Worm (Caenorhabditis elegans) whole organism, L3 larva: ENCODE measurements around the gene ins-20.

Experiments used
- R02D3.7 ChIP-seq: fragments of 150-350 bp; optimal IDR thresholded peaks from 2 replicates; lab custom pipeline; 2014; ENCODE audit warnings: missing biosample characterization, missing genetic modification characterization
- ZK546.5 ChIP-seq: sonication (generic microtip); optimal IDR thresholded peaks from 2 replicates; lab custom pipeline; 2017; ENCODE audit warnings: missing biosample characterization, missing genetic modification characterization
- ama-1 ChIP-seq: fragments of 150-350 bp; optimal IDR thresholded peaks from 2 replicates; lab custom pipeline; 2018
- ceh-16 ChIP-seq: sonication (generic microtip); optimal IDR thresholded peaks from 2 replicates; lab custom pipeline; 2017; ENCODE audit warnings: missing biosample characterization, missing genetic modification characterization
- ceh-28 ChIP-seq: fragments of 150-350 bp; optimal IDR thresholded peaks from 2 replicates; lab custom pipeline; 2014; ENCODE audit warnings: missing biosample characterization, missing genetic modification reagents, missing genetic modification characterization
- ceh-82 ChIP-seq: fragments of 150-350 bp; optimal IDR thresholded peaks from 2 replicates; lab custom pipeline; 2014; ENCODE audit warnings: missing biosample characterization, missing genetic modification characterization
- ceh-9 ChIP-seq: sonication (generic microtip); optimal IDR thresholded peaks from 2 replicates; lab custom pipeline; 2018; ENCODE audit warnings: missing biosample characterization, missing genetic modification characterization
- daf-12 ChIP-seq: fragments of 150-350 bp; optimal IDR thresholded peaks from 2 replicates; lab custom pipeline; 2014; ENCODE audit warnings: missing biosample characterization, missing genetic modification reagents, missing genetic modification characterization
- egl-27 ChIP-seq: sonication (generic microtip); optimal IDR thresholded peaks from 4 replicates; lab custom pipeline; 2017; ENCODE audit warnings: missing biosample characterization, missing genetic modification reagents, missing genetic modification characterization
- egl-5 ChIP-seq: fragments of 150-350 bp; optimal IDR thresholded peaks from 2 replicates; lab custom pipeline; 2017; ENCODE audit warnings: missing biosample characterization, missing genetic modification reagents, missing genetic modification characterization, inconsistent platforms
- elt-1 ChIP-seq: fragments of 150-350 bp; optimal IDR thresholded peaks from 2 replicates; lab custom pipeline; 2014; ENCODE audit warnings: missing biosample characterization, missing genetic modification characterization
- elt-2 ChIP-seq: sonication (generic microtip); optimal IDR thresholded peaks from 2 replicates; lab custom pipeline; 2016; ENCODE audit warnings: missing genetic modification reagents, mild to moderate bottlenecking, missing genetic modification characterization, missing compliant biosample characterization
- elt-3 ChIP-seq, 3 experiments: fragments of 150-350 bp in 1 of 3; sonication (generic microtip) in 2 of 3; optimal IDR thresholded peaks; 2 replicates in 2 of 3; 4 replicates in 1 of 3; lab custom pipeline; 2014 to 2017; ENCODE audit warnings: missing biosample characterization in 3 of 3, missing genetic modification characterization in 3 of 3
- eor-1 ChIP-seq, 2 experiments: fragments of 150-350 bp; optimal IDR thresholded peaks; 2 replicates each; lab custom pipeline; 2014 to 2018; ENCODE audit warnings: missing biosample characterization in 2 of 2, missing genetic modification characterization in 2 of 2
- fkh-10 ChIP-seq: sonication (generic microtip); optimal IDR thresholded peaks from 2 replicates; lab custom pipeline; 2017; ENCODE audit warnings: missing biosample characterization, missing genetic modification reagents, missing genetic modification characterization
- fkh-2 ChIP-seq: fragments of 150-350 bp; optimal IDR thresholded peaks from 2 replicates; lab custom pipeline; 2014; ENCODE audit warnings: missing biosample characterization, missing genetic modification reagents, missing genetic modification characterization
- fos-1 ChIP-seq: fragments of 150-350 bp; optimal IDR thresholded peaks from 2 replicates; lab custom pipeline; 2014; ENCODE audit warnings: missing biosample characterization, missing genetic modification characterization
- hmg-11 ChIP-seq: sonication (generic microtip); optimal IDR thresholded peaks from 2 replicates; lab custom pipeline; 2016; ENCODE audit warnings: missing genetic modification characterization, missing compliant biosample characterization
- jun-1 ChIP-seq: fragments of 150-350 bp; optimal IDR thresholded peaks from 2 replicates; lab custom pipeline; 2014; ENCODE audit warnings: missing biosample characterization, missing genetic modification reagents, missing genetic modification characterization
- lin-39 ChIP-seq: fragments of 150-350 bp; optimal IDR thresholded peaks from 2 replicates; lab custom pipeline; 2018; ENCODE audit warnings: missing biosample characterization, missing genetic modification reagents, missing genetic modification characterization
- mdl-1 ChIP-seq: fragments of 150-350 bp; optimal IDR thresholded peaks from 2 replicates; lab custom pipeline; 2014; ENCODE audit warnings: missing biosample characterization, missing genetic modification characterization
- mml-1 ChIP-seq: fragments of 150-350 bp; sonication (generic microtip); optimal IDR thresholded peaks from 3 replicates; lab custom pipeline; 2014; ENCODE audit warnings: missing biosample characterization, missing genetic modification characterization
- nfya-1 ChIP-seq: sonication (generic microtip); optimal IDR thresholded peaks from 2 replicates; lab custom pipeline; 2017; ENCODE audit warnings: missing genetic modification characterization, mild to moderate bottlenecking, missing compliant biosample characterization, antibody characterized with exemption, moderate library complexity; ENCODE audit not compliant: insufficient read depth
- nhr-11 ChIP-seq: fragments of 150-350 bp; optimal IDR thresholded peaks from 2 replicates; lab custom pipeline; 2014; ENCODE audit warnings: missing biosample characterization, missing genetic modification characterization
- nhr-12 ChIP-seq: fragments of 150-350 bp; optimal IDR thresholded peaks from 2 replicates; lab custom pipeline; 2014; ENCODE audit warnings: missing biosample characterization, missing genetic modification characterization
- nhr-23 ChIP-seq: fragments of 150-350 bp; optimal IDR thresholded peaks from 2 replicates; lab custom pipeline; 2014; ENCODE audit warnings: missing biosample characterization, missing genetic modification reagents, missing genetic modification characterization
- nhr-237 ChIP-seq: fragments of 150-350 bp; optimal IDR thresholded peaks from 2 replicates; lab custom pipeline; 2014; ENCODE audit warnings: missing biosample characterization, missing genetic modification characterization
- nhr-25 ChIP-seq: sonication (generic microtip); optimal IDR thresholded peaks from 2 replicates; lab custom pipeline; 2017; ENCODE audit warnings: missing biosample characterization, missing genetic modification characterization
- nhr-28 ChIP-seq: fragments of 150-350 bp; optimal IDR thresholded peaks from 2 replicates; lab custom pipeline; 2014; ENCODE audit warnings: missing biosample characterization, missing genetic modification characterization
- nhr-43 ChIP-seq: sonication (generic microtip); optimal IDR thresholded peaks from 2 replicates; lab custom pipeline; 2016; ENCODE audit warnings: mild to moderate bottlenecking, missing genetic modification characterization, missing compliant biosample characterization; ENCODE audit not compliant: poor library complexity, severe bottlenecking
- nhr-67 ChIP-seq: fragments of 150-350 bp; optimal IDR thresholded peaks from 2 replicates; lab custom pipeline; 2014; ENCODE audit warnings: missing biosample characterization, missing genetic modification characterization
- nhr-76 ChIP-seq: fragments of 150-350 bp; sonication (generic microtip); optimal IDR thresholded peaks from 5 replicates; lab custom pipeline; 2014; ENCODE audit warnings: missing biosample characterization, missing genetic modification characterization
- nhr-77 ChIP-seq: fragments of 150-350 bp; optimal IDR thresholded peaks from 2 replicates; lab custom pipeline; 2014; ENCODE audit warnings: missing biosample characterization, missing genetic modification characterization
- pha-4 ChIP-seq: fragments of 150-350 bp; optimal IDR thresholded peaks from 2 replicates; lab custom pipeline; 2014; ENCODE audit warnings: missing biosample characterization, missing genetic modification reagents, missing genetic modification characterization
- sea-2 ChIP-seq: fragments of 150-350 bp; sonication (generic microtip); optimal IDR thresholded peaks from 4 replicates; lab custom pipeline; 2014; ENCODE audit warnings: missing biosample characterization, missing genetic modification reagents, missing genetic modification characterization
- skn-1 ChIP-seq: fragments of 150-350 bp; optimal IDR thresholded peaks from 2 replicates; lab custom pipeline; 2014; ENCODE audit warnings: missing biosample characterization, missing genetic modification characterization
- snpc-4 ChIP-seq: fragments of 150-350 bp; optimal IDR thresholded peaks from 2 replicates; lab custom pipeline; 2014; ENCODE audit warnings: missing biosample characterization, missing genetic modification characterization
- tbx-2 ChIP-seq: sonication (generic microtip); optimal IDR thresholded peaks from 2 replicates; lab custom pipeline; 2016; ENCODE audit warnings: mild to moderate bottlenecking, missing genetic modification characterization, missing compliant biosample characterization
- unc-39 ChIP-seq: sonication (generic microtip); optimal IDR thresholded peaks from 4 replicates; lab custom pipeline; 2017; ENCODE audit warnings: missing biosample characterization, missing genetic modification characterization
- unc-62 ChIP-seq: fragments of 150-350 bp; sonication (generic microtip); optimal IDR thresholded peaks from 4 replicates; lab custom pipeline; 2014; ENCODE audit warnings: missing biosample characterization, missing genetic modification reagents, missing genetic modification characterization
- zag-1 ChIP-seq: fragments of 150-350 bp; optimal IDR thresholded peaks from 2 replicates; lab custom pipeline; 2014; ENCODE audit warnings: missing biosample characterization, missing genetic modification characterization
- ztf-11 ChIP-seq: fragments of 150-350 bp; optimal IDR thresholded peaks from 2 replicates; lab custom pipeline; 2014; ENCODE audit warnings: missing biosample characterization, missing genetic modification characterization
- ztf-4 ChIP-seq: fragments of 150-350 bp; optimal IDR thresholded peaks from 2 replicates; lab custom pipeline; 2014; ENCODE audit warnings: missing biosample characterization, missing genetic modification characterization

The ins-20 gene

ce11 chrII:6031106-6031505 is 20.5 kb downstream of the ins-20 start, which contains the start of gene frpr-16:
Gene frpr-16 (minus strand): TSS chrII:6031206.
- TF ChIP-seq ztf-11 (tag; lab: Kevin White, UChicago) (no peak), nhr-77 (tag; lab: Kevin White, UChicago) (no peak), nhr-11 (tag; lab: Kevin White, UChicago) (no peak), R02D3.7 (no peak), mdl-1 (tag; lab: Kevin White, UChicago) (no peak), ceh-82 (no peak), jun-1 (tag; lab: Kevin White, UChicago) (no peak), fkh-10 (GFP tag; lab: Kevin White, UChicago) (no peak), elt-2 (tag; lab: Kevin White, UChicago) (no peak), unc-39 (no peak), lin-39 (tag; lab: Kevin White, UChicago) (no peak)

ce11 chrII:6043166-6043565 is 32.5 kb downstream of the ins-20 start, which contains the start of gene R12C12.10:
Gene R12C12.10 (minus strand): TSS chrII:6043266.
- TF ChIP-seq fos-1 (no peak), ztf-4 (tag; lab: Kevin White, UChicago) (no peak)

- TF ChIP-seq nhr-11 (tag; lab: Kevin White, UChicago) (no peak), pha-4 (tag; lab: Kevin White, UChicago) (peak; percentile 59)
- TF ChIP-seq, all 47 proteins: peak for 1
These were observed 34.4 kb downstream of the ins-20 start, which contains the start of gene R12C12.5 for ce11 chrII:6045048-6045447. Gene R12C12.5 (minus strand): TSS chrII:6045148.

- TF ChIP-seq nhr-23 (tag; lab: Kevin White, UChicago) (peak; percentile 22), eor-1 (tag; optimal IDR thresholded peaks at IDR 0.05; lab: Kevin White, UChicago) (no peak), nhr-25 (tag; lab: Kevin White, UChicago) (peak; percentile 41), lin-39 (tag; lab: Kevin White, UChicago) (peak; percentile 8), unc-62 (no peak), nhr-237 (tag; lab: Kevin White, UChicago) (no peak), tbx-2 (tag; lab: Kevin White, UChicago) (no peak), hmg-11 (tag; lab: Kevin White, UChicago) (peak; percentile 36), egl-5 (tag; lab: Kevin White, UChicago) (peak; percentile 30), nfya-1 (tag; lab: Kevin White, UChicago) (peak; percentile 43), pha-4 (tag; lab: Kevin White, UChicago) (peak; percentile 49)
These were observed 35.5 kb downstream of the ins-20 start for ce11 chrII:6046023-6046631.

- TF ChIP-seq ceh-9 (no peak), ztf-11 (tag; lab: Kevin White, UChicago) (no peak), egl-5 (tag; lab: Kevin White, UChicago) (peak; percentile 20), nhr-76 (no peak), mml-1 (tag; lab: Kevin White, UChicago) (no peak), ama-1 (lab: Kevin White, UChicago) (no peak), elt-3 (tag; optimal IDR thresholded peaks at IDR 0.05; lab: Kevin White, UChicago) (no peak), nfya-1 (tag; lab: Kevin White, UChicago) (peak; percentile 76), fos-1 (no peak), ZK546.5 (tag; lab: Kevin White, UChicago) (peak; percentile 20), hmg-11 (tag; lab: Kevin White, UChicago) (peak; percentile 70), ceh-16 (tag; lab: Kevin White, UChicago) (no peak), ceh-28 (tag; lab: Kevin White, UChicago) (peak; percentile 62), skn-1 (tag; lab: Kevin White, UChicago) (peak; percentile 40), eor-1 (tag; optimal IDR thresholded peaks at IDR 0.05; lab: Kevin White, UChicago) (no peak), egl-27 (tag; lab: Kevin White, UChicago) (no peak), nhr-25 (tag; lab: Kevin White, UChicago) (peak; percentile 74), nhr-12 (tag; lab: Kevin White, UChicago) (no peak), jun-1 (tag; lab: Kevin White, UChicago) (peak; percentile 52), nhr-43 (tag; lab: Kevin White, UChicago) (peak; percentile 85), ztf-4 (tag; lab: Kevin White, UChicago) (no peak), elt-1 (tag; lab: Kevin White, UChicago) (no peak), daf-12 (tag; lab: Kevin White, UChicago) (no peak), ceh-82 (no peak), fkh-2 (tag; lab: Kevin White, UChicago) (no peak), zag-1 (tag; lab: Kevin White, UChicago) (no peak), R02D3.7 (peak; percentile 67), sea-2 (GFP tag; lab: Kevin White, UChicago) (no peak), nhr-67 (tag; lab: Kevin White, UChicago) (no peak), nhr-28 (no peak), mdl-1 (tag; lab: Kevin White, UChicago) (no peak), snpc-4 (tag; lab: Kevin White, UChicago) (peak; percentile 87)
These were observed 37.1 kb downstream of the ins-20 start, which contains the start of the genes R12C12.6 and ran-5 for ce11 chrII:6047639-6048159. Gene R12C12.6 (minus strand): TSS chrII:6047867. Gene ran-5 (plus strand): TSS chrII:6048109.
